Fruit fly (Drosophila melanogaster) whole organism, embryonic: Measurements from ENCODE around the gene sima.
A peak's percentile ranks its signal among the peaks of the same experiment; 100 is the strongest.

Experiments used
- Antp ChIP-seq: fragments of 200-800 bp; sonication (Bioruptor generic); optimal IDR thresholded peaks from 3 replicates; lab custom pipeline; 2016; ENCODE audit warnings: missing biosample characterization, missing genetic modification characterization
- Asciz ChIP-seq: fragments of 200-800 bp; sonication (Bioruptor generic); optimal IDR thresholded peaks from 2 replicates; lab custom pipeline; 2017; ENCODE audit warnings: missing biosample characterization, mild to moderate bottlenecking, missing genetic modification characterization, missing genetic modification reagents
- Atf6 ChIP-seq: fragments of 200-800 bp; sonication (Bioruptor generic); IDR thresholded peaks from 2 replicates; pipeline ENCODE4 v1.3.6; 2022; ENCODE audit warnings: missing biosample characterization, missing genetic modification characterization
- B-H2 ChIP-seq: fragments of 200-800 bp; sonication (Bioruptor generic); optimal IDR thresholded peaks from 2 replicates; lab custom pipeline; 2018; ENCODE audit warnings: missing biosample characterization, mild to moderate bottlenecking, missing genetic modification characterization
- BEAF-32 ChIP-seq: fragments of 200-800 bp; sonication (Bioruptor generic); optimal IDR thresholded peaks from 3 replicates; lab custom pipeline; 2017; ENCODE audit warnings: missing biosample characterization, missing genetic modification characterization, mild to moderate bottlenecking, moderate library complexity, missing genetic modification reagents
- CG11560 ChIP-seq: fragments of 200-800 bp; sonication (Bioruptor generic); IDR thresholded peaks from 3 replicates; pipeline ENCODE4 v1.3.6; 2022; ENCODE audit warnings: missing biosample characterization, missing genetic modification characterization
- CG1233 ChIP-seq: fragments of 200-800 bp; sonication (Bioruptor generic); optimal IDR thresholded peaks from 4 replicates; lab custom pipeline; 2018; ENCODE audit warnings: missing biosample characterization, mild to moderate bottlenecking, missing genetic modification characterization
- CG14014 ChIP-seq: fragments of 200-800 bp; sonication (Bioruptor generic); IDR thresholded peaks from 2 replicates; pipeline ENCODE4 v1.3.6; 2022; ENCODE audit warnings: missing biosample characterization, missing genetic modification characterization
- CG14050 ChIP-seq: fragments of 200-800 bp; sonication (Bioruptor generic); IDR thresholded peaks from 3 replicates; pipeline ENCODE4 v1.3.6; 2022; ENCODE audit warnings: missing biosample characterization, missing genetic modification characterization
- CG16779 ChIP-seq: fragments of 200-800 bp; sonication (Bioruptor generic); IDR thresholded peaks from 2 replicates; pipeline ENCODE4 v1.3.6; 2022; ENCODE audit warnings: missing biosample characterization, missing genetic modification characterization
- CG18011 ChIP-seq: fragments of 200-800 bp; sonication (Bioruptor generic); optimal IDR thresholded peaks from 2 replicates; lab custom pipeline; 2017; ENCODE audit warnings: missing biosample characterization, missing genetic modification characterization, mild to moderate bottlenecking, moderate library complexity, missing genotype
- CG18764 ChIP-seq: fragments of 200-800 bp; sonication (Bioruptor generic); optimal IDR thresholded peaks from 3 replicates; lab custom pipeline; 2016; ENCODE audit warnings: missing biosample characterization, missing genetic modification characterization
- CG2120 ChIP-seq: fragments of 200-800 bp; sonication (Bioruptor generic); optimal IDR thresholded peaks from 3 replicates; lab custom pipeline; 2016; ENCODE audit warnings: missing biosample characterization, missing genetic modification characterization
- CG31224 ChIP-seq: fragments of 200-800 bp; sonication (Bioruptor generic); IDR thresholded peaks from 2 replicates; pipeline ENCODE4 v1.3.6; 2022; ENCODE audit warnings: missing biosample characterization, missing genetic modification characterization
- CG4282 ChIP-seq: fragments of 200-800 bp; sonication (Bioruptor generic); optimal IDR thresholded peaks from 2 replicates; lab custom pipeline; 2016; ENCODE audit warnings: missing biosample characterization, missing genetic modification characterization
- CG6683 ChIP-seq: fragments of 200-800 bp; sonication (Bioruptor generic); optimal IDR thresholded peaks from 2 replicates; lab custom pipeline; 2017; ENCODE audit warnings: missing biosample characterization, mild to moderate bottlenecking, missing genetic modification characterization, missing genetic modification reagents
- CG7372 ChIP-seq: fragments of 200-800 bp; sonication (Bioruptor generic); IDR thresholded peaks from 2 replicates; pipeline ENCODE4 v1.3.6; 2022; ENCODE audit warnings: missing biosample characterization, missing genetic modification characterization
- CG8924 ChIP-seq: fragments of 200-800 bp; optimal IDR thresholded peaks from 3 replicates; lab custom pipeline; 2019; ENCODE audit warnings: missing biosample characterization, mild to moderate bottlenecking, missing genetic modification characterization, moderate library complexity
- D19B ChIP-seq: fragments of 200-800 bp; sonication (Bioruptor generic); optimal IDR thresholded peaks from 2 replicates; lab custom pipeline; 2017; ENCODE audit warnings: missing biosample characterization, mild to moderate bottlenecking, missing genetic modification characterization
- Dip3 ChIP-seq: fragments of 200-800 bp; sonication (Bioruptor generic); optimal IDR thresholded peaks from 3 replicates; lab custom pipeline; 2016; ENCODE audit warnings: missing biosample characterization, missing genetic modification characterization
- Dref ChIP-seq: fragments of 200-800 bp; sonication (Bioruptor generic); IDR thresholded peaks from 2 replicates; pipeline ENCODE4 v1.3.6; 2022; ENCODE audit warnings: missing biosample characterization, missing genetic modification characterization
- Drgx ChIP-seq: fragments of 200-800 bp; sonication (Bioruptor generic); IDR thresholded peaks from 2 replicates; pipeline ENCODE4 v1.3.6; 2022; ENCODE audit warnings: missing biosample characterization, missing genetic modification characterization
- ERR ChIP-seq: fragments of 200-800 bp; sonication (Bioruptor generic); optimal IDR thresholded peaks from 2 replicates; lab custom pipeline; 2016; ENCODE audit warnings: missing biosample characterization, missing genetic modification characterization
- Jarid2 ChIP-seq: fragments of 200-800 bp; sonication (Bioruptor generic); optimal IDR thresholded peaks from 3 replicates; lab custom pipeline; 2017; ENCODE audit warnings: mild to moderate bottlenecking, missing biosample characterization, missing genetic modification reagents, missing genetic modification characterization
- Lhr ChIP-seq: fragments of 200-800 bp; sonication (Bioruptor generic); optimal IDR thresholded peaks from 3 replicates; lab custom pipeline; 2017; ENCODE audit warnings: mild to moderate bottlenecking, missing biosample characterization, missing genetic modification reagents, missing genetic modification characterization
- Lim3 ChIP-seq: fragments of 200-800 bp; sonication (Bioruptor generic); IDR thresholded peaks from 2 replicates; pipeline ENCODE4 v1.3.6; 2022; ENCODE audit warnings: missing biosample characterization, missing genetic modification characterization
- NK7.1 ChIP-seq: fragments of 200-800 bp; sonication (Bioruptor generic); optimal IDR thresholded peaks from 3 replicates; lab custom pipeline; 2016; ENCODE audit warnings: missing biosample characterization, missing genetic modification characterization
- Neu2 ChIP-seq: fragments of 200-800 bp; sonication (Bioruptor generic); optimal IDR thresholded peaks from 3 replicates; lab custom pipeline; 2016; ENCODE audit warnings: missing biosample characterization, missing genetic modification characterization, borderline replicate concordance
- Poxn ChIP-seq: fragments of 200-800 bp; sonication (Bioruptor generic); IDR thresholded peaks from 2 replicates; pipeline ENCODE4 v1.3.6; 2022; ENCODE audit warnings: missing biosample characterization, missing genetic modification characterization
- Sox100B ChIP-seq: fragments of 200-800 bp; sonication (Bioruptor generic); optimal IDR thresholded peaks from 3 replicates; lab custom pipeline; 2018; ENCODE audit warnings: missing biosample characterization, mild to moderate bottlenecking, missing genetic modification characterization
- Vsx1 ChIP-seq: fragments of 200-800 bp; sonication (Bioruptor generic); optimal IDR thresholded peaks from 2 replicates; lab custom pipeline; 2017; ENCODE audit warnings: missing biosample characterization, mild to moderate bottlenecking, missing genetic modification characterization, missing genetic modification reagents
- ac ChIP-seq: fragments of 200-800 bp; sonication (Bioruptor generic); optimal IDR thresholded peaks from 3 replicates; lab custom pipeline; 2017; ENCODE audit warnings: missing biosample characterization, mild to moderate bottlenecking, missing genetic modification characterization
- disco-r ChIP-seq: fragments of 200-800 bp; sonication (Bioruptor generic); optimal IDR thresholded peaks from 2 replicates; lab custom pipeline; 2016; ENCODE audit warnings: missing biosample characterization, missing genetic modification characterization
- eve ChIP-seq, 2 experiments: fragments of >200 bp; optimal IDR thresholded peaks; 2 replicates each; lab custom pipeline; 2017; ENCODE audit warnings: missing biosample characterization in 2 of 2, missing genetic modification characterization in 2 of 2
- ewg ChIP-seq: fragments of 200-800 bp; sonication (Bioruptor generic); optimal IDR thresholded peaks from 3 replicates; lab custom pipeline; 2017; ENCODE audit warnings: mild to moderate bottlenecking, missing biosample characterization, missing genetic modification reagents, missing genetic modification characterization
- fd64A ChIP-seq: fragments of 200-800 bp; sonication (Bioruptor generic); optimal IDR thresholded peaks from 3 replicates; lab custom pipeline; 2018; ENCODE audit warnings: missing biosample characterization, mild to moderate bottlenecking, missing genetic modification characterization
- fd96Cb ChIP-seq: fragments of 200-800 bp; sonication (Bioruptor generic); optimal IDR thresholded peaks from 2 replicates; lab custom pipeline; 2018; ENCODE audit warnings: missing biosample characterization, mild to moderate bottlenecking, missing genetic modification characterization, moderate library complexity
- jigr1 ChIP-seq: fragments of 200-800 bp; sonication (Bioruptor generic); IDR thresholded peaks from 3 replicates; pipeline ENCODE4 v1.3.6; 2022; ENCODE audit warnings: missing biosample characterization, missing genetic modification characterization
- lbe ChIP-seq: fragments of 200-800 bp; sonication (Bioruptor generic); optimal IDR thresholded peaks from 2 replicates; lab custom pipeline; 2016; ENCODE audit warnings: missing biosample characterization, mild to moderate bottlenecking, missing genetic modification characterization
- nom ChIP-seq: fragments of 200-800 bp; sonication (Bioruptor generic); optimal IDR thresholded peaks from 2 replicates; lab custom pipeline; 2017; ENCODE audit warnings: missing biosample characterization, missing genetic modification characterization, mild to moderate bottlenecking, moderate library complexity, missing genetic modification reagents
- peb ChIP-seq: fragments of 200-800 bp; sonication (Bioruptor generic); IDR thresholded peaks from 2 replicates; pipeline ENCODE4 v1.3.6; 2022; ENCODE audit warnings: missing biosample characterization, missing genetic modification characterization
- pfk ChIP-seq: fragments of 200-800 bp; sonication (Bioruptor generic); optimal IDR thresholded peaks from 2 replicates; lab custom pipeline; 2018; ENCODE audit warnings: missing biosample characterization, mild to moderate bottlenecking, missing genetic modification characterization, moderate library complexity
- pnt ChIP-seq: fragments of 200-800 bp; sonication (Bioruptor generic); optimal IDR thresholded peaks from 3 replicates; lab custom pipeline; 2016; ENCODE audit warnings: missing biosample characterization, missing genetic modification characterization
- seq ChIP-seq: fragments of 200-800 bp; sonication (Bioruptor generic); IDR thresholded peaks from 2 replicates; pipeline ENCODE4 v1.3.6; 2022; ENCODE audit warnings: missing biosample characterization, missing genetic modification characterization
- sim ChIP-seq: fragments of 200-800 bp; sonication (Bioruptor generic); IDR thresholded peaks from 2 replicates; pipeline ENCODE4 v1.3.6; 2022; ENCODE audit warnings: missing biosample characterization, missing genetic modification characterization
- sisA ChIP-seq: fragments of 200-800 bp; sonication (Bioruptor generic); IDR thresholded peaks from 2 replicates; pipeline ENCODE4 v1.3.6; 2022; ENCODE audit warnings: missing biosample characterization, missing genetic modification characterization
- slp2 ChIP-seq: fragments of 200-800 bp; sonication (Bioruptor generic); optimal IDR thresholded peaks from 2 replicates; lab custom pipeline; 2016; ENCODE audit warnings: missing biosample characterization, missing genetic modification characterization
- sob ChIP-seq: fragments of 200-800 bp; sonication (Bioruptor generic); IDR thresholded peaks from 2 replicates; pipeline ENCODE4 v1.3.6; 2022; ENCODE audit warnings: missing biosample characterization, missing genetic modification characterization
- tio ChIP-seq: fragments of 200-800 bp; sonication (Bioruptor generic); optimal IDR thresholded peaks from 2 replicates; lab custom pipeline; 2017; ENCODE audit warnings: missing biosample characterization, missing genetic modification characterization, inconsistent platforms
- trem ChIP-seq: fragments of 200-800 bp; optimal IDR thresholded peaks from 3 replicates; lab custom pipeline; 2019; ENCODE audit warnings: missing biosample characterization, mild to moderate bottlenecking, missing genetic modification characterization, moderate library complexity
- vfl ChIP-seq: fragments of 200-800 bp; sonication (Bioruptor generic); optimal IDR thresholded peaks from 2 replicates; lab custom pipeline; 2016; ENCODE audit warnings: missing biosample characterization, missing genetic modification characterization
- zf30C ChIP-seq: fragments of 200-800 bp; sonication (Bioruptor generic); optimal IDR thresholded peaks from 3 replicates; lab custom pipeline; 2018; ENCODE audit warnings: missing biosample characterization, mild to moderate bottlenecking, missing genetic modification characterization

Gene sima

DNA sequence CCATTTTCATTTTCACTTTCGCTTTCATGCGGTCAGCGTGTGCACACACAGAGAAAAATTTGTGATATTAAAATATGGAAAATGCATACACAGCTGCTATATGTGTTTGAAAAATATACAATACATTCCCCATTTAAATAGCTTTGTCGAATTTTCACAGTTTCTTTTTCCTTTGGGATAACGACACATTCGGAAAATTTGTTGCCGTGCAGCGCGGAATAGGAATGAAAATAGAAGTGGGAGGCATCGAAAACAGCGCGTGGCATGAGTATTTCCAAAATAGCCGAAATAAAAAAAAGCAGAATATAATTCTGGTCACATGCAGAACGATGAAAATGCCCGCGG lies 34.6 kb downstream of the sima start (continued):
- TF ChIP-seq Neu2 (GFP tag; lab: Kevin White, UChicago) (no peak), jigr1 (GFP tag; lab: Robert Waterston, UW) (peak; percentile 55; the same call in 2 of the 3 replicates), CG14014 (peak; percentile 89), trem (peak; percentile 66), Sox100B (peak; percentile 69), CG8924 (tag; lab: Kevin White, UChicago) (peak; percentile 85), ewg (GFP tag; lab: Kevin White, UChicago) (peak; percentile 69), Vsx1 (GFP tag; lab: Kevin White, UChicago) (peak; percentile 54), CG2120 (GFP tag; lab: Kevin White, UChicago) (peak; percentile 95), B-H2 (GFP tag; lab: Kevin White, UChicago) (peak; percentile 72), pfk (GFP tag; lab: Kevin White, UChicago) (no peak), ac (GFP tag; lab: Kevin White, UChicago) (no peak), sim (peak; percentile 68), Lim3 (GFP tag; lab: Robert Waterston, UW) (no peak), Dip3 (GFP tag; lab: Kevin White, UChicago) (peak; percentile 83), CG16779 (GFP tag; lab: Robert Waterston, UW) (peak; percentile 80), lbe (GFP tag; lab: Kevin White, UChicago) (no peak), CG14050 (peak; percentile 83), Lhr (peak; percentile 18), CG18011 (GFP tag; lab: Kevin White, UChicago) (peak; percentile 52), CG7372 (GFP tag; lab: Robert Waterston, UW) (peak; percentile 79), pnt (GFP tag; lab: Kevin White, UChicago) (peak; percentile 84), ERR (GFP tag; lab: Kevin White, UChicago) (peak; percentile 84), CG11560 (peak; percentile 73; the same call in 2 of the 3 replicates), CG4282 (GFP tag; lab: Kevin White, UChicago) (peak; percentile 67), eve (GFP tag; optimal IDR thresholded peaks at IDR 0.05; lab: Kevin White, UChicago) (peak in 1 of 2 experiments; percentile 76), Antp (peak; percentile 86), Asciz (GFP tag; lab: Kevin White, UChicago) (peak; percentile 74), slp2 (GFP tag; lab: Kevin White, UChicago) (peak; percentile 64), peb (GFP tag; lab: Robert Waterston, UW) (peak; percentile 77), Poxn (peak; percentile 78), Jarid2 (GFP tag; lab: Kevin White, UChicago) (peak; percentile 42), Dref (GFP tag; lab: Robert Waterston, UW) (peak; percentile 33; the same call in 1 of the 2 replicates), CG6683 (peak; percentile 62), tio (peak; percentile 80), NK7.1 (GFP tag; lab: Kevin White, UChicago) (peak; percentile 71), sob (peak; percentile 91), seq (GFP tag; lab: Robert Waterston, UW) (peak; percentile 89), fd96Cb (peak; percentile 85), disco-r (GFP tag; lab: Kevin White, UChicago) (peak; percentile 75), zf30C (GFP tag; lab: Kevin White, UChicago) (peak; percentile 69), sisA (GFP tag; lab: Robert Waterston, UW) (peak; percentile 92), CG1233 (GFP tag; lab: Kevin White, UChicago) (peak; percentile 71), CG18764 (GFP tag; lab: Kevin White, UChicago) (peak; percentile 65), vfl (peak; percentile 92), BEAF-32 (GFP tag; lab: Kevin White, UChicago) (no peak), D19B (peak; percentile 21), Drgx (GFP tag; lab: Robert Waterston, UW) (peak; percentile 83), nom (no peak), Atf6 (GFP tag; lab: Robert Waterston, UW) (peak; percentile 89), fd64A (GFP tag; lab: Kevin White, UChicago) (peak; percentile 71), CG31224 (GFP tag; lab: Robert Waterston, UW) (peak; percentile 72)
